Fruit fly (Drosophila melanogaster) whole organism, embryonic: ENCODE data around the gene Ptpmeg2.
A peak's percentile ranks its signal among the peaks of the same experiment; 100 is the strongest.

Source experiments
- Antp ChIP-seq: fragments of 200-800 bp; sonication (Bioruptor generic); optimal IDR thresholded peaks from 3 replicates; lab custom pipeline; 2016; ENCODE audit warnings: missing biosample characterization, missing genetic modification characterization
- Blimp-1 ChIP-seq: fragments of 200-800 bp; sonication (Bioruptor generic); optimal IDR thresholded peaks from 3 replicates; lab custom pipeline; 2018; ENCODE audit warnings: missing biosample characterization, missing genetic modification characterization, mild to moderate bottlenecking, moderate library complexity, missing genetic modification reagents
- CG10209 ChIP-seq: fragments of 200-800 bp; sonication (Bioruptor generic); optimal IDR thresholded peaks from 3 replicates; lab custom pipeline; 2017; ENCODE audit warnings: missing biosample characterization, mild to moderate bottlenecking, missing genetic modification characterization, missing genetic modification reagents
- CG10267 ChIP-seq: fragments of 200-800 bp; sonication (Bioruptor generic); optimal IDR thresholded peaks from 2 replicates; lab custom pipeline; 2018; ENCODE audit warnings: missing biosample characterization, mild to moderate bottlenecking, missing genetic modification characterization, moderate library complexity
- CG11247 ChIP-seq: fragments of 200-800 bp; sonication (Bioruptor generic); IDR thresholded peaks from 2 replicates; pipeline ENCODE4 v1.3.6; 2022; ENCODE audit warnings: missing biosample characterization, missing genetic modification characterization
- CG11456 ChIP-seq: fragments of 200-800 bp; sonication (Bioruptor generic); IDR thresholded peaks from 3 replicates; pipeline ENCODE4 v1.3.6; 2022; ENCODE audit warnings: missing biosample characterization, missing genetic modification characterization
- CG13894 ChIP-seq: fragments of 200-800 bp; sonication (Bioruptor generic); optimal IDR thresholded peaks from 3 replicates; lab custom pipeline; 2018; ENCODE audit warnings: missing biosample characterization, mild to moderate bottlenecking, missing genetic modification characterization, moderate library complexity
- CG16813 ChIP-seq: fragments of 200-800 bp; sonication (Bioruptor generic); IDR thresholded peaks from 3 replicates; pipeline ENCODE4 v1.3.6; 2022; ENCODE audit warnings: missing biosample characterization, missing genetic modification characterization; ENCODE audit not compliant: partially characterized antibody
- CG17359 ChIP-seq: fragments of 200-800 bp; sonication (Bioruptor generic); optimal IDR thresholded peaks from 3 replicates; lab custom pipeline; 2018; ENCODE audit warnings: missing biosample characterization, mild to moderate bottlenecking, missing genetic modification characterization, moderate library complexity
- CG1792 ChIP-seq: fragments of 200-800 bp; sonication (Bioruptor generic); optimal IDR thresholded peaks from 2 replicates; lab custom pipeline; 2016; ENCODE audit warnings: missing biosample characterization, missing genetic modification characterization
- CG2129 ChIP-seq: fragments of 200-800 bp; sonication (Bioruptor generic); IDR thresholded peaks from 2 replicates; pipeline ENCODE4 v1.3.6; 2022; ENCODE audit warnings: missing biosample characterization, missing genetic modification characterization; ENCODE audit not compliant: partially characterized antibody
- CG30431 ChIP-seq: fragments of 200-800 bp; sonication (Bioruptor generic); optimal IDR thresholded peaks from 2 replicates; lab custom pipeline; 2017; ENCODE audit warnings: missing biosample characterization, missing genetic modification characterization
- CG31388 ChIP-seq: fragments of 200-800 bp; sonication (Bioruptor generic); optimal IDR thresholded peaks from 2 replicates; lab custom pipeline; 2016; ENCODE audit warnings: missing biosample characterization, missing genetic modification characterization
- CG3838 ChIP-seq: fragments of 200-800 bp; sonication (Bioruptor generic); optimal IDR thresholded peaks from 3 replicates; lab custom pipeline; 2016; ENCODE audit warnings: missing biosample characterization, missing genetic modification characterization
- CG5180 ChIP-seq: fragments of 200-800 bp; sonication (Bioruptor generic); optimal IDR thresholded peaks from 3 replicates; lab custom pipeline; 2017; ENCODE audit warnings: missing biosample characterization, missing genetic modification characterization, mild to moderate bottlenecking, moderate library complexity, missing genetic modification reagents
- CG6654 ChIP-seq: fragments of 200-800 bp; sonication (Bioruptor generic); optimal IDR thresholded peaks from 2 replicates; lab custom pipeline; 2017; ENCODE audit warnings: missing biosample characterization, mild to moderate bottlenecking, missing genetic modification characterization
- CG7556 ChIP-seq: fragments of 200-800 bp; sonication (Bioruptor generic); optimal IDR thresholded peaks from 2 replicates; lab custom pipeline; 2017; ENCODE audit warnings: missing biosample characterization, mild to moderate bottlenecking, missing genetic modification characterization
- CG7963 ChIP-seq: fragments of 200-800 bp; sonication (Bioruptor generic); IDR thresholded peaks from 3 replicates; pipeline ENCODE4 v1.3.6; 2022; ENCODE audit warnings: missing biosample characterization, missing genetic modification characterization; ENCODE audit not compliant: partially characterized antibody
- CG8478 ChIP-seq: fragments of >200 bp; optimal IDR thresholded peaks from 2 replicates; lab custom pipeline; 2018
- CHES-1-like ChIP-seq: fragments of 200-800 bp; sonication (Bioruptor generic); optimal IDR thresholded peaks from 2 replicates; lab custom pipeline; 2016; ENCODE audit warnings: missing biosample characterization, missing genetic modification characterization
- Eip74EF ChIP-seq, 2 experiments: fragments of 200-800 bp in 1 of 2; fragments of >200 bp in 1 of 2; sonication (Bioruptor generic) in 1 of 2; optimal IDR thresholded peaks; 2 replicates each; lab custom pipeline; 2017 to 2019; ENCODE audit warnings: missing biosample characterization in 2 of 2, missing genetic modification characterization in 2 of 2, mild to moderate bottlenecking in 1 of 2, moderate library complexity in 1 of 2
- HHEX ChIP-seq: fragments of 200-800 bp; sonication (Bioruptor generic); optimal IDR thresholded peaks from 3 replicates; lab custom pipeline; 2017; ENCODE audit warnings: missing biosample characterization, mild to moderate bottlenecking, missing genetic modification characterization, missing genetic modification reagents
- HmgD ChIP-seq: fragments of 200-800 bp; sonication (Bioruptor generic); optimal IDR thresholded peaks from 3 replicates; lab custom pipeline; 2016; ENCODE audit warnings: missing biosample characterization, missing genetic modification characterization
- Hmx ChIP-seq: fragments of 200-800 bp; sonication (Bioruptor generic); optimal IDR thresholded peaks from 2 replicates; lab custom pipeline; 2016; ENCODE audit warnings: missing biosample characterization, missing genetic modification characterization
- Rfx ChIP-seq: fragments of 200-800 bp; sonication (Bioruptor generic); IDR thresholded peaks from 2 replicates; pipeline ENCODE4 v1.3.6; 2022; ENCODE audit warnings: missing biosample characterization, missing genetic modification characterization
- Rx ChIP-seq: fragments of 200-800 bp; sonication (Bioruptor generic); IDR thresholded peaks from 2 replicates; pipeline ENCODE4 v1.3.6; 2022; ENCODE audit warnings: missing biosample characterization, missing genetic modification characterization
- Usf ChIP-seq: fragments of 200-800 bp; sonication (Bioruptor generic); optimal IDR thresholded peaks from 2 replicates; lab custom pipeline; 2017; ENCODE audit warnings: missing genotype, missing biosample characterization, missing genetic modification characterization
- ab ChIP-seq: fragments of 200-800 bp; sonication (Bioruptor generic); optimal IDR thresholded peaks from 2 replicates; lab custom pipeline; 2016; ENCODE audit warnings: missing biosample characterization, missing genetic modification characterization
- az2 ChIP-seq: fragments of 200-800 bp; sonication (Bioruptor generic); optimal IDR thresholded peaks from 3 replicates; lab custom pipeline; 2016; ENCODE audit warnings: missing biosample characterization, missing genetic modification characterization
- cg ChIP-seq: fragments of 200-800 bp; sonication (Bioruptor generic); optimal IDR thresholded peaks from 3 replicates; lab custom pipeline; 2019; ENCODE audit warnings: missing biosample characterization, mild to moderate bottlenecking, missing genetic modification characterization, moderate library complexity
- corto ChIP-seq: fragments of 200-800 bp; sonication (Bioruptor generic); optimal IDR thresholded peaks from 2 replicates; lab custom pipeline; 2016; ENCODE audit warnings: missing biosample characterization, mild to moderate bottlenecking, missing genetic modification characterization, moderate library complexity
- dm ChIP-seq: fragments of 200-800 bp; sonication (Bioruptor generic); optimal IDR thresholded peaks from 3 replicates; lab custom pipeline; 2016; ENCODE audit warnings: missing biosample characterization, missing genetic modification characterization
- dmrt11E ChIP-seq: fragments of 200-800 bp; sonication (Bioruptor generic); optimal IDR thresholded peaks from 3 replicates; lab custom pipeline; 2018; ENCODE audit warnings: missing biosample characterization, mild to moderate bottlenecking, missing genetic modification characterization, moderate library complexity
- dysf ChIP-seq: fragments of 200-800 bp; sonication (Bioruptor generic); IDR thresholded peaks from 3 replicates; pipeline ENCODE4 v1.3.6; 2022; ENCODE audit warnings: missing biosample characterization, missing genetic modification characterization
- gce ChIP-seq: fragments of 200-800 bp; sonication (Bioruptor generic); IDR thresholded peaks from 3 replicates; pipeline ENCODE4 v1.3.6; 2022; ENCODE audit warnings: missing biosample characterization, missing genetic modification characterization
- gfzf ChIP-seq: fragments of 200-800 bp; sonication (Bioruptor generic); optimal IDR thresholded peaks from 2 replicates; lab custom pipeline; 2016; ENCODE audit warnings: missing biosample characterization, mild to moderate bottlenecking, missing genetic modification characterization, moderate library complexity
- gsb-n ChIP-seq: fragments of 200-800 bp; sonication (Bioruptor generic); optimal IDR thresholded peaks from 3 replicates; lab custom pipeline; 2018; ENCODE audit warnings: missing biosample characterization, mild to moderate bottlenecking, missing genetic modification characterization
- lab ChIP-seq: fragments of 200-800 bp; sonication (Bioruptor generic); optimal IDR thresholded peaks from 3 replicates; lab custom pipeline; 2017; ENCODE audit warnings: missing biosample characterization, missing genetic modification characterization, mild to moderate bottlenecking, moderate library complexity, missing genetic modification reagents
- lilli ChIP-seq: fragments of 200-800 bp; sonication (Bioruptor generic); optimal IDR thresholded peaks from 3 replicates; lab custom pipeline; 2016; ENCODE audit warnings: missing biosample characterization, missing genetic modification characterization
- maf-S ChIP-seq: fragments of 200-800 bp; sonication (Bioruptor generic); optimal IDR thresholded peaks from 2 replicates; lab custom pipeline; 2016; ENCODE audit warnings: missing biosample characterization, missing genetic modification characterization
- mirr ChIP-seq: fragments of 200-800 bp; sonication (Bioruptor generic); optimal IDR thresholded peaks from 3 replicates; lab custom pipeline; 2018; ENCODE audit warnings: missing biosample characterization, mild to moderate bottlenecking, missing genetic modification characterization
- pb ChIP-seq: fragments of 200-800 bp; sonication (Bioruptor generic); optimal IDR thresholded peaks from 3 replicates; lab custom pipeline; 2016; ENCODE audit warnings: missing biosample characterization, missing genetic modification characterization
- phol ChIP-seq: fragments of 200-800 bp; sonication (Bioruptor generic); optimal IDR thresholded peaks from 3 replicates; lab custom pipeline; 2018; ENCODE audit warnings: missing biosample characterization, mild to moderate bottlenecking, missing genetic modification characterization, moderate library complexity
- pnt ChIP-seq: fragments of 200-800 bp; sonication (Bioruptor generic); optimal IDR thresholded peaks from 3 replicates; lab custom pipeline; 2016; ENCODE audit warnings: missing biosample characterization, missing genetic modification characterization
- sc ChIP-seq, 3 experiments: fragments of >200 bp in 2 of 3; fragments of 200-800 bp in 1 of 3; sonication (Bioruptor generic) in 1 of 3; optimal IDR thresholded peaks; 2 replicates in 2 of 3; 3 replicates in 1 of 3; lab custom pipeline; 2017; ENCODE audit warnings: mild to moderate bottlenecking in 1 of 3, missing biosample characterization in 1 of 3, missing genetic modification characterization in 1 of 3, missing genetic modification reagents in 1 of 3
- twi ChIP-seq: fragments of 200-800 bp; optimal IDR thresholded peaks from 2 replicates; lab custom pipeline; 2019; ENCODE audit warnings: missing biosample characterization, mild to moderate bottlenecking, missing genetic modification characterization, moderate library complexity
- vnd ChIP-seq: fragments of 200-800 bp; sonication (Bioruptor generic); IDR thresholded peaks from 3 replicates; pipeline ENCODE4 v1.3.6; 2022; ENCODE audit warnings: missing biosample characterization, missing genetic modification characterization; ENCODE audit not compliant: partially characterized antibody

Gene Ptpmeg2

DNA sequence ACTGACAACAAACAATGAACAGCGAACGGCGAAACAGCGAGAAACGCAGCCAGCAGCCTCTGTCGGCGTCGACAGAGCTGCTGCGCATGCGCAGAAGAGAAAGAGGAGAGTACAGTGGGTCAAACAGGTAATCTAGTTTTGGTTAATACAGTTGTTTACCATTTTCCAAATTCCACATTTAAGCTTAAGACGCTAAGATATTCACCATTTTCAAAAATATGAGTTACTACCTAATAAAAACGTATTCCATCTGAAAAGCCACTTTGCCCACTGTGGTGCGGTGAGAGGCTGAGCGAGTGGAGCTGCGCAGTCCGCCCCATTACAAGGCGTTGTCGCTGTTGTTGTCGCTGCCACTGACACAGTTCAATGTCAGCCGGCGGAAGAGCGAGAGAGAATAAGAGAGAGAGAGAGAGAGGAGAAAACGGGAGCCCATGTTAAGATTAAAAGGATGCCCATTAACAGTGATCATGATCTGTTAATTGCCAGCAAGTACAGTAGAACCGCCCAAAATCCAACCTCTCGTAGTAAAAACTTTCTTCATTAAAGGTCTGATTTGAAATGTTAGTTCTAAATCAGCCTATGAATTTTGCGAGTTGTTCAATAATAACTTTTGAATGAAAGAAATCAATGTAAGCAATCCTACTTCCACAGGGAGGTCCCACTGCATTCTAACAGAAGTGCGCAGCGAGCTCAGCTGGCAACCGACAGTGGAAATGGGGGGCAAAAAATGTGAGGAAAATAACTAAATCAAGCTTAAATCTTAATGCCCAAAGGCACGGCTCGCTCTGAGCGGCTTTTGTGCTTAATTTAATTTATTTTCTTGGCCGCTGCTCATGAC is 8.0 kb downstream of the Ptpmeg2 start (continued):
- TF ChIP-seq lab (GFP tag; lab: Kevin White, UChicago) (peak; percentile 93), maf-S (GFP tag; lab: Kevin White, UChicago) (peak; percentile 94), HmgD (GFP tag; lab: Kevin White, UChicago) (peak; percentile 87), cg (GFP tag; lab: Kevin White, UChicago) (no peak), gsb-n (tag; lab: Kevin White, UChicago) (peak; percentile 94), dmrt11E (tag; lab: Kevin White, UChicago) (peak; percentile 97), CG30431 (GFP tag; lab: Kevin White, UChicago) (peak; percentile 92), lilli (peak; percentile 91), CHES-1-like (GFP tag; lab: Kevin White, UChicago) (peak; percentile 93), CG13894 (tag; lab: Kevin White, UChicago) (no peak), ab (peak; percentile 73), pnt (GFP tag; lab: Kevin White, UChicago) (peak; percentile 94), CG11456 (GFP tag; lab: Robert Waterston, UW) (peak; percentile 92), az2 (peak; percentile 96), Hmx (peak; percentile 49), Antp (GFP tag; lab: Kevin White, UChicago) (peak; percentile 96), CG8478 (no peak), CG11247 (GFP tag; lab: Robert Waterston, UW) (peak; percentile 91), sc (optimal IDR thresholded peaks at IDR 0.05; lab: Kevin White, UChicago) (no peak), sc (GFP tag; optimal IDR thresholded peaks at IDR 0.05; lab: Kevin White, UChicago) (peak; percentile 95), gce (peak; percentile 96), pb (GFP tag; lab: Kevin White, UChicago) (peak; percentile 95), Usf (peak; percentile 83), Rfx (GFP tag; lab: Robert Waterston, UW) (peak; percentile 90), mirr (GFP tag; lab: Kevin White, UChicago) (no peak), CG2129 (GFP tag; lab: Robert Waterston, UW) (no peak), CG16813 (0 out of 3 replicates have a peak, but pooled peaks have one; percentile 35), corto (GFP tag; lab: Kevin White, UChicago) (peak; percentile 81), CG3838 (GFP tag; lab: Kevin White, UChicago) (peak; percentile 86), dm (GFP tag; lab: Kevin White, UChicago) (peak; percentile 90), CG10209 (GFP tag; lab: Kevin White, UChicago) (peak; percentile 93), CG10267 (tag; lab: Kevin White, UChicago) (peak; percentile 89), twi (peak; percentile 79), CG7963 (GFP tag; lab: Robert Waterston, UW) (no peak), Blimp-1 (peak; percentile 91), vnd (GFP tag; lab: Robert Waterston, UW) (no peak), gfzf (GFP tag; lab: Kevin White, UChicago) (no peak), CG17359 (tag; lab: Kevin White, UChicago) (peak; percentile 95), CG6654 (GFP tag; lab: Kevin White, UChicago) (peak; percentile 81), dysf (GFP tag; lab: Robert Waterston, UW) (peak; percentile 95), phol (tag; lab: Kevin White, UChicago) (peak; percentile 93), CG1792 (GFP tag; lab: Kevin White, UChicago) (peak; percentile 82), CG7556 (GFP tag; lab: Kevin White, UChicago) (peak; percentile 95), Eip74EF (GFP tag; optimal IDR thresholded peaks at IDR 0.05; lab: Kevin White, UChicago) (peak in 1 of 2 experiments; percentile 93), CG31388 (peak; percentile 73), CG5180 (GFP tag; lab: Kevin White, UChicago) (peak; percentile 79), HHEX (GFP tag; lab: Kevin White, UChicago) (peak; percentile 92), Rx (peak; percentile 93)
